Fruit fly (Drosophila melanogaster) S2 (cell line): ENCODE data around the gene Nelf-A.
A peak's percentile ranks its signal among the peaks of the same experiment; 100 is the strongest.

Experiments used
- CG8478 ChIP-seq: fragments of >200 bp; optimal IDR thresholded peaks from 2 replicates; lab custom pipeline; 2018
- CTCF ChIP-seq, 2 experiments: fragments of >200 bp; optimal IDR thresholded peaks; 2 replicates each; lab custom pipeline; 2018

dm6 chr3R:21203135-21203534 lies 20.4 kb upstream of the Nelf-A start:
- no peak for TF ChIP-seq CG8478 (lab: Kevin White, UChicago)
- peak in 1 of 2 experiments; percentile 33 for TF ChIP-seq CTCF (optimal IDR thresholded peaks at IDR 0.05; lab: Kevin White, UChicago)
